Worm (Caenorhabditis elegans): ENCODE results near the gene Y37D8A.8.

- TF ChIP-seq elt-3 (tag; optimal IDR thresholded peaks at IDR 0.05), result no peak
- no peak for TF ChIP-seq hlh-1 (tag; optimal IDR thresholded peaks at IDR 0.05)
- no peak for TF ChIP-seq snpc-4 (tag; optimal IDR thresholded peaks at IDR 0.05)
- TF ChIP-seq blmp-1 (tag; optimal IDR thresholded peaks at IDR 0.05), result no peak
- no peak for TF ChIP-seq zip-8 (tag; optimal IDR thresholded peaks at IDR 0.05)
- no peak for TF ChIP-seq M03D4.4 (tag; optimal IDR thresholded peaks at IDR 0.05)
- no peak for TF ChIP-seq mab-5 (tag; optimal IDR thresholded peaks at IDR 0.05)
- TF ChIP-seq sptf-1 (tag; optimal IDR thresholded peaks at IDR 0.05), result no peak
- TF ChIP-seq elt-1 (tag; optimal IDR thresholded peaks at IDR 0.05; ENCODE audit: borderline replicate concordance, insufficient read depth), result no peak
Observed at ce11 chrIII:12819148-12819547, 45.6 kb upstream of the Y37D8A.8 start.

Measured in whole organism, mixed stage, embryonic.